Worm (Caenorhabditis elegans) whole organism, late embryonic: Measurements from ENCODE around the gene C03A7.2.

Experiments
- F13H6.1 ChIP-seq: sonication (generic microtip); optimal IDR thresholded peaks from 2 replicates; lab custom pipeline; 2016; ENCODE audit warnings: missing genetic modification characterization, missing compliant biosample characterization
- ama-1 ChIP-seq: fragments of 150-350 bp; optimal IDR thresholded peaks from 2 replicates; lab custom pipeline; 2014
- ceh-22 ChIP-seq: sonication (generic microtip); optimal IDR thresholded peaks from 2 replicates; lab custom pipeline; 2017; ENCODE audit warnings: missing biosample characterization, missing genetic modification characterization
- elt-2 ChIP-seq: sonication (generic microtip); optimal IDR thresholded peaks from 2 replicates; lab custom pipeline; 2016; ENCODE audit warnings: missing genetic modification reagents, missing genetic modification characterization, missing compliant biosample characterization
- fkh-10 ChIP-seq: fragments of 150-350 bp; optimal IDR thresholded peaks from 2 replicates; lab custom pipeline; 2014; ENCODE audit warnings: missing biosample characterization, missing genetic modification reagents, missing genetic modification characterization
- nhr-11 ChIP-seq: fragments of 150-350 bp; optimal IDR thresholded peaks from 2 replicates; lab custom pipeline; 2014; ENCODE audit warnings: missing biosample characterization, missing genetic modification characterization
- pha-2 ChIP-seq: sonication (generic microtip); optimal IDR thresholded peaks from 2 replicates; lab custom pipeline; 2017; ENCODE audit warnings: mild to moderate bottlenecking, missing genetic modification characterization, missing compliant biosample characterization
- pha-4 ChIP-seq: fragments of 150-350 bp; optimal IDR thresholded peaks from 2 replicates; lab custom pipeline; 2018; ENCODE audit warnings: missing biosample characterization, missing genetic modification reagents, missing genetic modification characterization
- pros-1 ChIP-seq: fragments of 150-350 bp; optimal IDR thresholded peaks from 2 replicates; lab custom pipeline; 2014; ENCODE audit warnings: missing biosample characterization, missing genetic modification reagents, missing genetic modification characterization
- syd-9 ChIP-seq: sonication (generic microtip); optimal IDR thresholded peaks from 2 replicates; lab custom pipeline; 2016; ENCODE audit warnings: mild to moderate bottlenecking, missing genetic modification characterization, moderate library complexity, missing compliant biosample characterization
- unc-42 ChIP-seq: sonication (generic microtip); optimal IDR thresholded peaks from 2 replicates; lab custom pipeline; 2016; ENCODE audit warnings: missing genotype, missing genetic modification characterization, missing compliant biosample characterization

- TF ChIP-seq pha-4 (tag; lab: Kevin White, UChicago) (no peak), unc-42 (no peak), nhr-11 (tag; lab: Kevin White, UChicago) (no peak), pha-2 (no peak), fkh-10 (no peak), pros-1 (no peak), ceh-22 (no peak), syd-9 (tag; lab: Kevin White, UChicago) (no peak), elt-2 (tag; lab: Kevin White, UChicago) (no peak), ama-1 (lab: Kevin White, UChicago) (no peak), F13H6.1 (no peak)
Measured at ce11 chrV:5161792-5162191, 19.9 kb upstream of the C03A7.2 start, which contains the start of gene abu-6.
